Fruit fly (Drosophila melanogaster) whole organism, embryonic: ENCODE measurements around the gene Sgsh.
A peak's percentile ranks its signal among the peaks of the same experiment; 100 is the strongest.

Experiments used
- B-H1 ChIP-seq: fragments of 200-800 bp; sonication (Bioruptor generic); IDR thresholded peaks from 3 replicates; pipeline ENCODE4 v1.3.6; 2022; ENCODE audit warnings: missing biosample characterization, missing genetic modification characterization
- CG1024 ChIP-seq: fragments of 200-800 bp; sonication (Bioruptor generic); IDR thresholded peaks from 2 replicates; pipeline ENCODE4 v1.3.6; 2022; ENCODE audit warnings: missing biosample characterization, missing genetic modification characterization
- CG10431 ChIP-seq: fragments of 200-800 bp; sonication (Bioruptor generic); optimal IDR thresholded peaks from 3 replicates; lab custom pipeline; 2018; ENCODE audit warnings: missing biosample characterization, mild to moderate bottlenecking, missing genetic modification characterization
- CG10565 ChIP-seq: fragments of 200-800 bp; sonication (Bioruptor generic); optimal IDR thresholded peaks from 3 replicates; lab custom pipeline; 2016; ENCODE audit warnings: missing biosample characterization, mild to moderate bottlenecking, missing genetic modification characterization
- CG13296 ChIP-seq: fragments of 200-800 bp; sonication (Bioruptor generic); optimal IDR thresholded peaks from 3 replicates; lab custom pipeline; 2018; ENCODE audit warnings: missing biosample characterization, mild to moderate bottlenecking, missing genetic modification characterization
- CG14014 ChIP-seq: fragments of 200-800 bp; sonication (Bioruptor generic); IDR thresholded peaks from 2 replicates; pipeline ENCODE4 v1.3.6; 2022; ENCODE audit warnings: missing biosample characterization, missing genetic modification characterization
- CG15269 ChIP-seq: fragments of 200-800 bp; sonication (Bioruptor generic); optimal IDR thresholded peaks from 2 replicates; lab custom pipeline; 2018; ENCODE audit warnings: missing biosample characterization, mild to moderate bottlenecking, missing genetic modification characterization, moderate library complexity
- CG15514 ChIP-seq: fragments of 200-800 bp; sonication (Bioruptor generic); optimal IDR thresholded peaks from 3 replicates; lab custom pipeline; 2017; ENCODE audit warnings: missing biosample characterization, missing genetic modification characterization, mild to moderate bottlenecking, moderate library complexity, missing genetic modification reagents
- CG15601 ChIP-seq: fragments of 200-800 bp; sonication (Bioruptor generic); optimal IDR thresholded peaks from 3 replicates; lab custom pipeline; 2019; ENCODE audit warnings: missing biosample characterization, mild to moderate bottlenecking, missing genetic modification characterization, moderate library complexity
- CG1602 ChIP-seq: fragments of 200-800 bp; sonication (Bioruptor generic); optimal IDR thresholded peaks from 3 replicates; lab custom pipeline; 2016; ENCODE audit warnings: missing biosample characterization, missing genetic modification characterization
- CG1647 ChIP-seq: fragments of 200-800 bp; sonication (Bioruptor generic); optimal IDR thresholded peaks from 3 replicates; lab custom pipeline; 2016; ENCODE audit warnings: missing biosample characterization, missing genetic modification characterization
- CG16863 ChIP-seq: fragments of 200-800 bp; sonication (Bioruptor generic); optimal IDR thresholded peaks from 3 replicates; lab custom pipeline; 2016; ENCODE audit warnings: missing biosample characterization, missing genetic modification characterization
- CG1792 ChIP-seq: fragments of 200-800 bp; sonication (Bioruptor generic); optimal IDR thresholded peaks from 2 replicates; lab custom pipeline; 2016; ENCODE audit warnings: missing biosample characterization, missing genetic modification characterization
- CG1832 ChIP-seq: fragments of 200-800 bp; sonication (Bioruptor generic); optimal IDR thresholded peaks from 2 replicates; lab custom pipeline; 2017; ENCODE audit warnings: missing biosample characterization, mild to moderate bottlenecking, missing genetic modification characterization, inconsistent platforms
- CG18764 ChIP-seq: fragments of 200-800 bp; sonication (Bioruptor generic); optimal IDR thresholded peaks from 3 replicates; lab custom pipeline; 2016; ENCODE audit warnings: missing biosample characterization, missing genetic modification characterization
- CG30020 ChIP-seq: fragments of 200-800 bp; optimal IDR thresholded peaks from 2 replicates; lab custom pipeline; 2019; ENCODE audit warnings: missing biosample characterization, mild to moderate bottlenecking, missing genetic modification characterization, moderate library complexity
- CG3163 ChIP-seq: fragments of 200-800 bp; sonication (Bioruptor generic); optimal IDR thresholded peaks from 3 replicates; lab custom pipeline; 2016; ENCODE audit warnings: missing biosample characterization, missing genetic modification characterization
- CG3407 ChIP-seq: fragments of 200-800 bp; sonication (Bioruptor generic); optimal IDR thresholded peaks from 2 replicates; lab custom pipeline; 2018; ENCODE audit warnings: missing biosample characterization, mild to moderate bottlenecking, missing genetic modification characterization
- CG7839 ChIP-seq: fragments of 200-800 bp; sonication (Bioruptor generic); optimal IDR thresholded peaks from 3 replicates; lab custom pipeline; 2018; ENCODE audit warnings: missing biosample characterization, mild to moderate bottlenecking, missing genetic modification characterization, moderate library complexity
- CG8478 ChIP-seq: fragments of >200 bp; optimal IDR thresholded peaks from 2 replicates; lab custom pipeline; 2018
- CG9215 ChIP-seq: fragments of 200-800 bp; sonication (Bioruptor generic); IDR thresholded peaks from 2 replicates; pipeline ENCODE4 v1.3.6; 2022; ENCODE audit warnings: missing biosample characterization, missing genetic modification characterization
- Chrac-16 ChIP-seq: fragments of 200-800 bp; sonication (Bioruptor generic); optimal IDR thresholded peaks from 3 replicates; lab custom pipeline; 2016; ENCODE audit warnings: missing biosample characterization, missing genetic modification characterization
- Gug ChIP-seq: fragments of 200-800 bp; sonication (Bioruptor generic); IDR thresholded peaks from 4 replicates; pipeline ENCODE4 v1.3.6; 2022; ENCODE audit warnings: missing biosample characterization, missing genetic modification characterization
- Hey ChIP-seq: fragments of 200-800 bp; sonication (Bioruptor generic); optimal IDR thresholded peaks from 3 replicates; lab custom pipeline; 2018; ENCODE audit warnings: missing biosample characterization, mild to moderate bottlenecking, missing genetic modification characterization
- Hr3 ChIP-seq: fragments of 200-800 bp; sonication (Bioruptor generic); optimal IDR thresholded peaks from 3 replicates; lab custom pipeline; 2016; ENCODE audit warnings: missing biosample characterization, missing genetic modification characterization
- MBD-R2 ChIP-seq: fragments of 200-800 bp; sonication (Bioruptor generic); IDR thresholded peaks from 2 replicates; pipeline ENCODE4 v1.3.6; 2022; ENCODE audit warnings: missing biosample characterization, missing genetic modification characterization
- Myb ChIP-seq: fragments of 200-800 bp; sonication (Bioruptor generic); optimal IDR thresholded peaks from 2 replicates; lab custom pipeline; 2016; ENCODE audit warnings: missing biosample characterization, missing genetic modification characterization
- Ptx1 ChIP-seq: fragments of 200-800 bp; sonication (Bioruptor generic); IDR thresholded peaks from 2 replicates; pipeline ENCODE4 v1.3.6; 2022; ENCODE audit warnings: missing biosample characterization, missing genetic modification characterization
- Trl ChIP-seq, 3 experiments: fragments of >200 bp in 2 of 3; fragments of 200-800 bp in 1 of 3; sonication (Bioruptor generic) in 1 of 3; optimal IDR thresholded peaks; 2 replicates in 1 of 3; 3 replicates in 2 of 3; lab custom pipeline; 2016 to 2017; ENCODE audit warnings: missing biosample characterization in 1 of 3, missing genetic modification characterization in 1 of 3
- Xbp1 ChIP-seq: fragments of 200-800 bp; sonication (Bioruptor generic); optimal IDR thresholded peaks from 3 replicates; lab custom pipeline; 2016; ENCODE audit warnings: missing biosample characterization, mild to moderate bottlenecking, missing genetic modification characterization
- ase ChIP-seq: fragments of 200-800 bp; sonication (Bioruptor generic); IDR thresholded peaks from 3 replicates; pipeline ENCODE4 v1.3.6; 2022; ENCODE audit warnings: missing biosample characterization, missing genetic modification characterization
- ato ChIP-seq: fragments of 200-800 bp; sonication (Bioruptor generic); IDR thresholded peaks from 2 replicates; pipeline ENCODE4 v1.3.6; 2022; ENCODE audit warnings: missing biosample characterization, missing genetic modification characterization; ENCODE audit not compliant: partially characterized antibody
- br ChIP-seq: fragments of >200 bp; optimal IDR thresholded peaks from 2 replicates; lab custom pipeline; 2017
- cg ChIP-seq: fragments of 200-800 bp; sonication (Bioruptor generic); optimal IDR thresholded peaks from 3 replicates; lab custom pipeline; 2019; ENCODE audit warnings: missing biosample characterization, mild to moderate bottlenecking, missing genetic modification characterization, moderate library complexity
- ewg ChIP-seq: fragments of 200-800 bp; sonication (Bioruptor generic); optimal IDR thresholded peaks from 3 replicates; lab custom pipeline; 2017; ENCODE audit warnings: mild to moderate bottlenecking, missing biosample characterization, missing genetic modification reagents, missing genetic modification characterization
- kah ChIP-seq: fragments of 200-800 bp; sonication (Bioruptor generic); optimal IDR thresholded peaks from 2 replicates; lab custom pipeline; 2018; ENCODE audit warnings: missing biosample characterization, mild to moderate bottlenecking, missing genetic modification characterization
- kay ChIP-seq: fragments of 200-800 bp; sonication (Bioruptor generic); optimal IDR thresholded peaks from 2 replicates; lab custom pipeline; 2016; ENCODE audit warnings: missing biosample characterization, missing genetic modification characterization
- nau ChIP-seq: fragments of 200-800 bp; sonication (Bioruptor generic); optimal IDR thresholded peaks from 3 replicates; lab custom pipeline; 2017; ENCODE audit warnings: missing biosample characterization, mild to moderate bottlenecking, missing genetic modification characterization, missing genetic modification reagents
- psq ChIP-seq: fragments of 200-800 bp; sonication (Bioruptor generic); optimal IDR thresholded peaks from 2 replicates; lab custom pipeline; 2017; ENCODE audit warnings: missing biosample characterization, missing genetic modification characterization
- pum ChIP-seq: fragments of 200-800 bp; sonication (Bioruptor generic); optimal IDR thresholded peaks from 2 replicates; lab custom pipeline; 2016; ENCODE audit warnings: missing biosample characterization, missing genetic modification characterization
- row ChIP-seq: fragments of 200-800 bp; sonication (Bioruptor generic); IDR thresholded peaks from 3 replicates; pipeline ENCODE4 v1.3.6; 2022; ENCODE audit warnings: missing biosample characterization, missing genetic modification characterization
- schlank ChIP-seq: fragments of 200-800 bp; sonication (Bioruptor generic); optimal IDR thresholded peaks from 2 replicates; lab custom pipeline; 2018; ENCODE audit warnings: missing biosample characterization, mild to moderate bottlenecking, missing genetic modification characterization
- sim ChIP-seq: fragments of 200-800 bp; sonication (Bioruptor generic); IDR thresholded peaks from 2 replicates; pipeline ENCODE4 v1.3.6; 2022; ENCODE audit warnings: missing biosample characterization, missing genetic modification characterization
- sob ChIP-seq: fragments of 200-800 bp; sonication (Bioruptor generic); IDR thresholded peaks from 2 replicates; pipeline ENCODE4 v1.3.6; 2022; ENCODE audit warnings: missing biosample characterization, missing genetic modification characterization
- ttk ChIP-seq: fragments of 200-800 bp; sonication (Bioruptor generic); IDR thresholded peaks from 2 replicates; pipeline ENCODE4 v2.1.2; 2022; ENCODE audit warnings: missing biosample characterization, missing genetic modification characterization
- vnd ChIP-seq: fragments of 200-800 bp; sonication (Bioruptor generic); IDR thresholded peaks from 3 replicates; pipeline ENCODE4 v1.3.6; 2022; ENCODE audit warnings: missing biosample characterization, missing genetic modification characterization; ENCODE audit not compliant: partially characterized antibody
- wek ChIP-seq: fragments of 200-800 bp; sonication (Bioruptor generic); optimal IDR thresholded peaks from 3 replicates; lab custom pipeline; 2018; ENCODE audit warnings: missing biosample characterization, mild to moderate bottlenecking, missing genetic modification characterization, moderate library complexity

Gene Sgsh

dm6 chr3R:18947307-18947706 is 34.6 kb upstream of the Sgsh start:
- TF ChIP-seq CG8478 (peak; percentile 71), psq (no peak)

DNA sequence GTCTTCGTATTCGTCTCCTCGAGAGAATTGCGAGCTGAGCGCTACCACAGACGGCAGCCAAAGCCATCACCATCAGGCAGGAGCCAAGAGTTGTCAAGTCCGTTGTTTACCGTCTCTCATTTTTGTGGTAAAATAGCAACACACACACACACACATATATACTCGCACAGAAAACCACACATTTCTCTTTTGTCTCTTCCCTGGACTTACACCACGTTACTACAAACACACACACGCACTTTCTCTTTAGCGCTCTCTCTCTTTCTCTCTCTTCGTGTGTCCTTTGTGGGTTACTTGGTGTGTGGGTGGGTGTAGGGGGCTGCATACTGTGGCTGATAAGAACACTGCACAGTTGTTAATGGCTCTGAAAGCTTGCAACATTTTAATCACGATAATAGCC is 19.0 kb upstream of the Sgsh start:
- peak; percentile 36 for TF ChIP-seq cg (GFP tag; lab: Kevin White, UChicago)
- TF ChIP-seq ewg (GFP tag; lab: Kevin White, UChicago) = peak; percentile 0
- no peak for TF ChIP-seq CG3407
- peak; percentile 51 to 75 for TF ChIP-seq Trl (optimal IDR thresholded peaks at IDR 0.05; lab: Kevin White, UChicago)
- TF ChIP-seq Trl (GFP tag; optimal IDR thresholded peaks at IDR 0.05; lab: Kevin White, UChicago) = no peak
- TF ChIP-seq CG3163 (GFP tag; lab: Kevin White, UChicago) = peak; percentile 87

dm6 chr3R:18928918-18929705 is 16.4 kb upstream of the Sgsh start, which contains the start of gene CG42613:
Gene CG42613 (plus strand): TSS chr3R:18929196.
- TF ChIP-seq kay (GFP tag; lab: Kevin White, UChicago) (no peak), CG10565 (no peak), wek (peak; percentile 81), MBD-R2 (peak; percentile 37), CG1792 (GFP tag; lab: Kevin White, UChicago) (no peak), Hr3 (GFP tag; lab: Kevin White, UChicago) (peak; percentile 93), sim (GFP tag; lab: Robert Waterston, UW) (no peak), CG1602 (GFP tag; lab: Kevin White, UChicago) (no peak), kah (GFP tag; lab: Kevin White, UChicago) (no peak), Gug (GFP tag; lab: Robert Waterston, UW) (peak; percentile 40; the same call in 1 of the 4 replicates), CG9215 (GFP tag; lab: Robert Waterston, UW) (no peak), Xbp1 (GFP tag; lab: Kevin White, UChicago) (peak; percentile 57), CG14014 (GFP tag; lab: Robert Waterston, UW) (peak; percentile 26; the same call in 1 of the 2 replicates), Ptx1 (GFP tag; lab: Robert Waterston, UW) (peak; percentile 39), ttk (peak; percentile 35; the same call in 1 of the 2 replicates), nau (peak; percentile 66), ato (GFP tag; lab: Robert Waterston, UW) (peak; percentile 16; the same call in 1 of the 2 replicates), pum (peak; percentile 16), CG1832 (GFP tag; lab: Kevin White, UChicago) (no peak), CG18764 (GFP tag; lab: Kevin White, UChicago) (peak; percentile 75), CG1647 (GFP tag; lab: Kevin White, UChicago) (no peak), CG7839 (tag; lab: Kevin White, UChicago) (peak; percentile 37), CG16863 (GFP tag; lab: Kevin White, UChicago) (no peak), CG13296 (GFP tag; lab: Kevin White, UChicago) (peak; percentile 66), CG15601 (tag; lab: Kevin White, UChicago) (peak; percentile 99), Hey (tag; lab: Kevin White, UChicago) (no peak), schlank (peak; percentile 74), vnd (no peak), Chrac-16 (GFP tag; lab: Kevin White, UChicago) (no peak), sob (GFP tag; lab: Robert Waterston, UW) (peak; percentile 69), CG10431 (peak; percentile 30), CG15269 (tag; lab: Kevin White, UChicago) (peak; percentile 57), CG30020 (tag; lab: Kevin White, UChicago) (peak; percentile 40), CG1024 (GFP tag; lab: Robert Waterston, UW) (peak; percentile 61), row (GFP tag; lab: Robert Waterston, UW) (0 out of 3 replicates have a peak, but pooled peaks have one; percentile 48), ase (GFP tag; lab: Robert Waterston, UW) (peak; percentile 71), CG15514 (GFP tag; lab: Kevin White, UChicago) (peak; percentile 71), br (lab: Kevin White, UChicago) (no peak), B-H1 (GFP tag; lab: Robert Waterston, UW) (peak; percentile 14; the same call in 1 of the 3 replicates), Myb (GFP tag; lab: Kevin White, UChicago) (peak; percentile 46)
